Worm (Caenorhabditis elegans): Measurements from ENCODE around the gene C25F6.6.
A peak's percentile ranks its signal among the peaks of the same experiment; 100 is the strongest.

C25F6.6 gene

DNA sequence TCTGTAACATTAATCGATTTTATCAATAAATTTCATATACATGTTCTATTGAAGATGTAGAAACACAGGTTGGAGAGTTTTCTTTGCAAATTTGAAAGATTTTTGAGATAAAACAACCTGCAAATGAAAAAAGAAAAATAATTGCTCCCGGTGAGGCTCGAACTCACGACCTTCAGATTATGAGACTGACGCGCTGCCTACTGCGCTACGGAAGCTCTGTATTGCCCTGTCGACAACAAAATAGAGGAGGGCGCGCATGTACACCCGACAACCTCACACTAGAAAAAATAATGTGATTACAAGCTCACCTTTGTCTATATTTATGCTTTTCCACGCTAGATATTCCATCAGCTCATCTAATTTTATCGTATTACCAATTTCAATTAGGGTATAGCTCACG, 43.4 kb downstream of the C25F6.6 start (continued):
- TF ChIP-seq dpl-1 (GFP tag; optimal IDR thresholded peaks at IDR 0.05) (no peak), nhr-11 (tag; optimal IDR thresholded peaks at IDR 0.05) (no peak), aha-1 (tag) (no peak), ceh-20 (GFP tag; IDR thresholded peaks at IDR 0.05) (0 out of 2 replicates have a peak, but pooled peaks have one; percentile 22), F26F4.8 (GFP tag; conservative IDR thresholded peaks at IDR 0.05) (0 out of 2 replicates have a peak, but pooled peaks have one; percentile 52), daf-12 (tag; optimal IDR thresholded peaks at IDR 0.05) (no peak), F10B5.3 (tag; optimal IDR thresholded peaks at IDR 0.05) (peak; percentile 11), vab-7 (GFP tag; IDR thresholded peaks at IDR 0.05) (peak; percentile 63), nhr-48 (tag; optimal IDR thresholded peaks at IDR 0.05) (no peak), rbr-2 (tag; optimal IDR thresholded peaks at IDR 0.05) (peak; percentile 48), lin-29 (GFP tag; IDR thresholded peaks at IDR 0.05) (no peak), F49E8.2 (tag; optimal IDR thresholded peaks at IDR 0.05; ENCODE audit: borderline replicate concordance) (no peak), unc-130 (GFP tag; optimal IDR thresholded peaks at IDR 0.05) (peak; percentile 14), nhr-111 (GFP tag; optimal IDR thresholded peaks at IDR 0.05) (peak; percentile 61), mep-1 (tag; optimal IDR thresholded peaks at IDR 0.05) (no peak), ceh-44 (GFP tag; IDR thresholded peaks at IDR 0.05) (peak; percentile 68), T26A8.4 (GFP tag; IDR thresholded peaks at IDR 0.05) (0 out of 2 replicates have a peak, but pooled peaks have one; percentile 74), tag-97 (GFP tag; IDR thresholded peaks at IDR 0.05) (no peak), nhr-76 (tag; optimal IDR thresholded peaks at IDR 0.05) (no peak), nhr-25 (tag; optimal IDR thresholded peaks at IDR 0.05; ENCODE audit: borderline replicate concordance, insufficient read depth) (no peak), unc-62 (GFP tag; optimal IDR thresholded peaks at IDR 0.05 in 1 of 2) (no peak), unc-62 (tag; optimal IDR thresholded peaks at IDR 0.05) (no peak), nhr-10 (tag; optimal IDR thresholded peaks at IDR 0.05) (no peak), hif-1 (tag; optimal IDR thresholded peaks at IDR 0.05) (no peak), hlh-11 (tag; optimal IDR thresholded peaks at IDR 0.05) (no peak), D1046.2 (GFP tag; IDR thresholded peaks at IDR 0.05) (peak; percentile 59; the same call in 1 of the 2 replicates), nhr-102 (tag; optimal IDR thresholded peaks at IDR 0.05) (no peak), zag-1 (tag; optimal IDR thresholded peaks at IDR 0.05) (no peak), lim-7 (GFP tag; IDR thresholded peaks at IDR 0.05) (peak; percentile 82), arid-1 (GFP tag; conservative IDR thresholded peaks at IDR 0.05) (peak; percentile 73), snpc-1.2 (GFP tag; IDR thresholded peaks at IDR 0.05) (peak; percentile 88), mes-2 (tag; optimal IDR thresholded peaks at IDR 0.05; ENCODE audit: poor library complexity, severe bottlenecking) (peak; percentile 63), hlh-30 (tag; optimal IDR thresholded peaks at IDR 0.05; ENCODE audit: insufficient read depth) (no peak), zfp-2 (tag; optimal IDR thresholded peaks at IDR 0.05) (no peak), lin-39 (tag; optimal IDR thresholded peaks at IDR 0.05) (no peak), ztf-7 (tag; optimal IDR thresholded peaks at IDR 0.05) (no peak), F44E2.7 (GFP tag; IDR thresholded peaks at IDR 0.05) (no peak), Y5F2A.4 (GFP tag; optimal IDR thresholded peaks at IDR 0.05) (peak; percentile 9), nhr-42 (GFP tag; IDR thresholded peaks at IDR 0.05) (0 out of 2 replicates have a peak, but pooled peaks have one; percentile 27), gei-8 (GFP tag; optimal IDR thresholded peaks at IDR 0.05) (peak; percentile 7), skn-1 (tag; optimal IDR thresholded peaks at IDR 0.05) (no peak), F37D6.2 (tag; optimal IDR thresholded peaks at IDR 0.05) (no peak), lir-3 (tag; optimal IDR thresholded peaks at IDR 0.05) (no peak), aly-2 (tag; optimal IDR thresholded peaks at IDR 0.05) (no peak), zip-11 (GFP tag; IDR thresholded peaks at IDR 0.05) (no peak), spr-1 (tag; optimal IDR thresholded peaks at IDR 0.05) (peak; percentile 28), nhr-237 (tag; optimal IDR thresholded peaks at IDR 0.05) (no peak), set-16 (GFP tag; IDR thresholded peaks at IDR 0.05) (no peak), mdl-1 (tag; optimal IDR thresholded peaks at IDR 0.05) (no peak), dmd-9 (GFP tag; IDR thresholded peaks at IDR 0.05) (peak; percentile 51; the same call in 1 of the 2 replicates), ceh-28 (tag; optimal IDR thresholded peaks at IDR 0.05) (no peak), ceh-32 (tag; optimal IDR thresholded peaks at IDR 0.05; ENCODE audit: poor library complexity) (no peak)

Measured in whole organism, L4 larva.